Fruit fly (Drosophila melanogaster) whole organism, wandering third instar larva: ENCODE measurements around the gene Orct2.

ENCODE experiments used
- Abd-B ChIP-seq: fragments of >200 bp; optimal IDR thresholded peaks from 2 replicates; lab custom pipeline; 2017; ENCODE audit warnings: missing biosample characterization, missing genetic modification characterization
- CG32264 ChIP-seq: fragments of 200-800 bp; sonication (Bioruptor generic); optimal IDR thresholded peaks from 2 replicates; lab custom pipeline; 2016; ENCODE audit warnings: missing biosample characterization, missing genetic modification characterization
- CG9705 ChIP-seq: fragments of 200-800 bp; sonication (Bioruptor generic); optimal IDR thresholded peaks from 2 replicates; lab custom pipeline; 2018; ENCODE audit warnings: missing biosample characterization, mild to moderate bottlenecking, missing genetic modification characterization
- CrebA ChIP-seq: fragments of 200-800 bp; sonication (Bioruptor generic); optimal IDR thresholded peaks from 2 replicates; lab custom pipeline; 2016; ENCODE audit warnings: missing biosample characterization, mild to moderate bottlenecking, missing genetic modification characterization, borderline replicate concordance
- Dfd ChIP-seq: fragments of >200 bp; optimal IDR thresholded peaks from 2 replicates; lab custom pipeline; 2017; ENCODE audit warnings: missing biosample characterization, missing genetic modification characterization
- Dif ChIP-seq: fragments of 200-275, 200-300 bp; sonication (Bioruptor generic); optimal IDR thresholded peaks from 2 replicates; lab custom pipeline; 2018; ENCODE audit warnings: missing biosample characterization, missing genetic modification characterization; ENCODE audit not compliant: partially characterized antibody
- GATAd ChIP-seq: sonication (Bioruptor generic); optimal IDR thresholded peaks from 2 replicates; lab custom pipeline; 2016; ENCODE audit warnings: missing biosample characterization, missing genetic modification characterization
- HLH106 ChIP-seq: fragments of 200-800 bp; optimal IDR thresholded peaks from 3 replicates; lab custom pipeline; 2019; ENCODE audit warnings: missing biosample characterization, mild to moderate bottlenecking, missing genetic modification characterization, moderate library complexity
- Hnf4 ChIP-seq: fragments of 200-800 bp; sonication (Bioruptor generic); optimal IDR thresholded peaks from 2 replicates; lab custom pipeline; 2016; ENCODE audit warnings: missing biosample characterization, mild to moderate bottlenecking, missing genetic modification characterization
- Hr78 ChIP-seq: fragments of >200 bp; optimal IDR thresholded peaks from 2 replicates; lab custom pipeline; 2017; ENCODE audit warnings: missing biosample characterization, missing genetic modification characterization
- Hr83 ChIP-seq: fragments of 200-300 bp; sonication (Bioruptor generic); optimal IDR thresholded peaks from 2 replicates; lab custom pipeline; 2016; ENCODE audit warnings: missing biosample characterization, mild to moderate bottlenecking, missing genetic modification characterization, moderate library complexity; ENCODE audit not compliant: poor library complexity, severe bottlenecking
- Jra ChIP-seq: sonication (Bioruptor generic); optimal IDR thresholded peaks from 2 replicates; lab custom pipeline; 2016; ENCODE audit warnings: missing biosample characterization, missing genetic modification characterization
- Mio ChIP-seq: sonication (Bioruptor generic); optimal IDR thresholded peaks from 2 replicates; lab custom pipeline; 2016; ENCODE audit warnings: missing biosample characterization, missing genetic modification characterization
- Myc ChIP-seq: fragments of >200 bp; optimal IDR thresholded peaks from 2 replicates; lab custom pipeline; 2017
- N ChIP-seq: fragments of >200 bp; optimal IDR thresholded peaks from 2 replicates; lab custom pipeline; 2018; ENCODE audit warnings: missing biosample characterization, missing external identifiers, missing genetic modification characterization
- OdsH ChIP-seq: fragments of 200-800 bp; sonication (Bioruptor generic); optimal IDR thresholded peaks from 2 replicates; lab custom pipeline; 2016; ENCODE audit warnings: missing biosample characterization, mild to moderate bottlenecking, missing genetic modification characterization
- Rel ChIP-seq, 2 experiments: fragments of 200-800 bp; sonication (Bioruptor generic) in 1 of 2; optimal IDR thresholded peaks; 2 replicates in 1 of 2; 3 replicates in 1 of 2; lab custom pipeline; 2016 to 2019; ENCODE audit warnings: mild to moderate bottlenecking in 2 of 2, missing biosample characterization in 2 of 2, missing genetic modification characterization in 2 of 2, moderate library complexity in 1 of 2
- Sp1 ChIP-seq: fragments of 200-800 bp; sonication (Bioruptor generic); optimal IDR thresholded peaks from 3 replicates; lab custom pipeline; 2019; ENCODE audit warnings: missing biosample characterization, mild to moderate bottlenecking, missing genetic modification characterization, moderate library complexity
- Vsx2 ChIP-seq: fragments of 200-300, 225-300 bp; sonication (Bioruptor generic); optimal IDR thresholded peaks from 2 replicates; lab custom pipeline; 2018; ENCODE audit warnings: missing biosample characterization, missing genetic modification characterization; ENCODE audit not compliant: partially characterized antibody
- br ChIP-seq: fragments of 200-800 bp; sonication (Bioruptor generic); optimal IDR thresholded peaks from 2 replicates; lab custom pipeline; 2016; ENCODE audit warnings: missing biosample characterization, missing genetic modification characterization
- brk ChIP-seq: fragments of 200-800 bp; sonication (Bioruptor generic); optimal IDR thresholded peaks from 2 replicates; lab custom pipeline; 2016; ENCODE audit warnings: missing biosample characterization, mild to moderate bottlenecking, missing genetic modification characterization
- dl ChIP-seq, 2 experiments: fragments of 175-275, 200-275 bp in 1 of 2; fragments of 200-275 bp in 1 of 2; sonication (Bioruptor generic); optimal IDR thresholded peaks; lab custom pipeline; 2018; ENCODE audit warnings: mild to moderate bottlenecking in 2 of 2, missing biosample characterization in 2 of 2, missing genetic modification characterization in 2 of 2, moderate library complexity in 2 of 2; ENCODE audit not compliant: partially characterized antibody in 2 of 2, insufficient read depth in 1 of 2
- dmrt93B ChIP-seq: fragments of 200-800 bp; sonication (Bioruptor generic); optimal IDR thresholded peaks from 2 replicates; lab custom pipeline; 2018; ENCODE audit warnings: missing biosample characterization, mild to moderate bottlenecking, missing genetic modification characterization
- dsf ChIP-seq: sonication (Bioruptor generic); optimal IDR thresholded peaks from 2 replicates; lab custom pipeline; 2016; ENCODE audit warnings: missing biosample characterization, missing genetic modification characterization, borderline replicate concordance
- ey ChIP-seq: fragments of 200-800 bp; sonication (Bioruptor generic); optimal IDR thresholded peaks from 2 replicates; lab custom pipeline; 2016; ENCODE audit warnings: missing biosample characterization, missing genetic modification characterization
- foxo ChIP-seq, 2 experiments: fragments of 200-800 bp; sonication (Bioruptor generic); optimal IDR thresholded peaks; 2 replicates in 1 of 2; 3 replicates in 1 of 2; lab custom pipeline; 2016 to 2017; ENCODE audit warnings: missing biosample characterization in 2 of 2, missing genetic modification characterization in 2 of 2
- fru ChIP-seq: fragments of 200-800 bp; sonication (Bioruptor generic); optimal IDR thresholded peaks from 3 replicates; lab custom pipeline; 2016; ENCODE audit warnings: missing biosample characterization, mild to moderate bottlenecking, missing genetic modification characterization
- h ChIP-seq: fragments of 200-800 bp; sonication (Bioruptor generic); optimal IDR thresholded peaks from 3 replicates; lab custom pipeline; 2016; ENCODE audit warnings: missing biosample characterization, mild to moderate bottlenecking, missing genetic modification characterization
- jim ChIP-seq: fragments of 175-275, 200-325 bp; sonication (Bioruptor generic); optimal IDR thresholded peaks from 2 replicates; lab custom pipeline; 2016; ENCODE audit warnings: missing biosample characterization, mild to moderate bottlenecking, missing genetic modification characterization
- lola ChIP-seq: fragments of >200 bp; optimal IDR thresholded peaks from 2 replicates; lab custom pipeline; 2017; ENCODE audit warnings: missing biosample characterization, missing genetic modification characterization
- pan ChIP-seq: fragments of >200 bp; optimal IDR thresholded peaks from 2 replicates; lab custom pipeline; 2017
- psq ChIP-seq: fragments of 200-800 bp; sonication (Bioruptor generic); optimal IDR thresholded peaks from 3 replicates; lab custom pipeline; 2017; ENCODE audit warnings: missing biosample characterization, mild to moderate bottlenecking, missing genetic modification characterization, moderate library complexity
- rgr ChIP-seq: fragments of 200-800 bp; sonication (Bioruptor generic); optimal IDR thresholded peaks from 3 replicates; lab custom pipeline; 2016; ENCODE audit warnings: missing biosample characterization, mild to moderate bottlenecking, missing genetic modification characterization
- sage ChIP-seq: fragments of 200-800 bp; sonication (Bioruptor generic); optimal IDR thresholded peaks from 2 replicates; lab custom pipeline; 2016; ENCODE audit warnings: missing biosample characterization, mild to moderate bottlenecking, missing genetic modification characterization
- sv ChIP-seq: fragments of 200-800 bp; sonication (Bioruptor generic); optimal IDR thresholded peaks from 3 replicates; lab custom pipeline; 2016; ENCODE audit warnings: missing biosample characterization, missing genetic modification characterization
- tai ChIP-seq: sonication (Bioruptor generic); optimal IDR thresholded peaks from 2 replicates; lab custom pipeline; 2016; ENCODE audit warnings: missing biosample characterization, missing genetic modification characterization
- usp ChIP-seq: fragments of >200 bp; optimal IDR thresholded peaks from 2 replicates; lab custom pipeline; 2017; ENCODE audit warnings: missing biosample characterization, missing genetic modification characterization
- woc ChIP-seq: sonication (Bioruptor generic); optimal IDR thresholded peaks from 2 replicates; lab custom pipeline; 2016; ENCODE audit warnings: missing biosample characterization, mild to moderate bottlenecking, missing genetic modification characterization

The Orct2 gene

DNA sequence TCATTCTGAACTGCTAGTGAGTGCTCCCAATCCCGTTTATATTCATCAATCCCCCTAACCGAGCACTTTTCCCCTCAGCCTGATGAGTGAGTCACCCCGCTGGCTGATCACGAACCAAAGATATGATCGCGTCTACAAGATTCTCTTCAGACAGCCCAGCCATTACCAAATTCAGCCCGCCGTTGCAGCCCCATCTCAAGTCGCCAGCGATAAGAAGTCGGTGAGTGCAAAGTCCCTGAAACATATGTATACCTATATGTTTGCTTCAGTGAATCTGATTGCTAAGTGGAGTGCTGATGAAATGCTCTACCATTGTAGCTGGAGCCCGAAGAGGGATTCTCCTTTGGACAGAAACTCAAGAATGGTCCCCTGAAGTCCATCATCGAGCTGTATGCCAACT lies 14.3 kb downstream of the Orct2 start:
- no peak for TF ChIP-seq sv (GFP tag; lab: Kevin White, UChicago)
- peak; percentile 27 for TF ChIP-seq Hnf4
- TF ChIP-seq, all 38 proteins: peak for 1

DNA sequence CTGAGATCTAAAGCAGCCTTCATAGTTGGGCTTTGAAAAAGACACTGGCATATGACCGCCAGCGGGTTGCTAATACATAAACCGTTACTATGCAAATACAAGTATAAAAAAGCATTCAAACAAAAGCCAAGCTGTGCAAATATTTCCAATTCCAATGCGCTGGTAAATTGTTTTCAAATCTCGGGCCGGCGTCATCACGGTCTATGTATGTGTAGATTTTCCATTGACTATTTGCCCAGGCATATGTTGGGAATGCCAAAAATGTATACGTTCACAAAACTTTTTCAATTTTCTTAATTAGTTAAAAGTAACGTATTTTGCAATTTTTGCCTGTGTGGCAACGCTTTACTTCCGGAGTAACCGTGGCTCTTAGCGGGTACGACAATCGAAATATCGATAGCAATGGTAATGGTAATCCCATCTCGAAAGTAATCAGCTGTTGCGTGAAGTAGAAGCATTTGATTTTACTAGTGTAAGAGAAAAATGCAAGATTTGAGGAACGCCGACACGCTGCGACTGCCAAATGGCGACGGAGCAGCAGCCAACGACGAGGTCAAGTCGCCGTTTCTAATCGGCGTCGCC lies 17.0 kb downstream of the Orct2 start, which contains the start of the genes CG34290 and Uck:
Gene CG34290 (minus strand): TSS at position 51 of the 582 bp plus-strand sequence.
Gene Uck (plus strand): TSS at position 405 of the 582 bp plus-strand sequence.
- TF ChIP-seq Mio (no peak), dmrt93B (GFP tag; lab: Kevin White, UChicago) (peak; percentile 75), rgr (peak; percentile 88), HLH106 (tag; lab: Kevin White, UChicago) (peak; percentile 69), tai (no peak), sage (GFP tag; lab: Kevin White, UChicago) (peak; percentile 10), Dif (no peak), ey (GFP tag; lab: Kevin White, UChicago) (peak; percentile 25), Myc (lab: Kevin White, UChicago) (no peak), psq (GFP tag; lab: Kevin White, UChicago) (peak; percentile 5), lola (no peak), sv (GFP tag; lab: Kevin White, UChicago) (peak; percentile 54), dsf (GFP tag; lab: Kevin White, UChicago) (peak; percentile 2), dl (GFP tag; optimal IDR thresholded peaks at IDR 0.05; lab: Kevin White, UChicago; ENCODE audit: insufficient read depth in 1 of 2, partially characterized antibody in 2 of 2) (no peak), N (GFP tag; lab: Kevin White, UChicago) (no peak), foxo (GFP tag; optimal IDR thresholded peaks at IDR 0.05; lab: Kevin White, UChicago) (peak in 1 of 2 experiments; percentile 59), woc (no peak), Rel (GFP tag; optimal IDR thresholded peaks at IDR 0.05; lab: Kevin White, UChicago) (no peak), Rel (tag; optimal IDR thresholded peaks at IDR 0.05; lab: Kevin White, UChicago) (peak; percentile 65), Abd-B (GFP tag; lab: Kevin White, UChicago) (no peak), OdsH (peak; percentile 63), fru (GFP tag; lab: Kevin White, UChicago) (no peak), Vsx2 (GFP tag; lab: Kevin White, UChicago) (peak; percentile 98), br (GFP tag; lab: Kevin White, UChicago) (peak; percentile 77), Jra (GFP tag; lab: Kevin White, UChicago) (no peak), Dfd (no peak), jim (GFP tag; lab: Kevin White, UChicago) (no peak), GATAd (no peak), brk (GFP tag; lab: Kevin White, UChicago) (no peak), pan (lab: Kevin White, UChicago) (no peak), h (GFP tag; lab: Kevin White, UChicago) (peak; percentile 70), Hr83 (GFP tag; lab: Kevin White, UChicago) (peak; percentile 54), Hnf4 (peak; percentile 52), usp (GFP tag; lab: Kevin White, UChicago) (no peak), CrebA (no peak), CG9705 (peak; percentile 87), CG32264 (GFP tag; lab: Kevin White, UChicago) (no peak), Hr78 (no peak), Sp1 (GFP tag; lab: Kevin White, UChicago) (peak; percentile 72)

DNA sequence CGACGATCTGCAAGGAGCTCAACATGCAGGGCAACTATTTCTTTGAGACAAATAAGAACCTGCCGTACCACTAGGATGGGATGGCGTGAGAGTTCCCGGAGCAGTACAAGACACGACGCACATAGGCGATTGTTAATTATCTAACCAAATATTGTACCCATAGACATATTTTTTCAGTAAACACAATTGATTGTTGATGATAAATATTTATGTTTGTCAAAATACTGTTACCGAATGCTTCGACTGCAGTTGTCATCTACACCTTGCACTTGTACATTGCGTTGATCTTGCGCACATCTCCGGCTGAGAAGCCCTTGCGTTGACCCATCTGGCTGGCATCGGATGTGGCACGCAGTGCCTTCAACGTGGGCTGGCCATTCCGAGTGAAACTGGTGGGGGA lies 20.3 kb downstream of the Orct2 start:
- TF ChIP-seq fru (GFP tag; lab: Kevin White, UChicago) (no peak), Abd-B (GFP tag; lab: Kevin White, UChicago) (no peak), foxo (GFP tag; optimal IDR thresholded peaks at IDR 0.05; lab: Kevin White, UChicago) (no peak), sage (GFP tag; lab: Kevin White, UChicago) (no peak), Vsx2 (GFP tag; lab: Kevin White, UChicago) (no peak), Hnf4 (no peak), GATAd (no peak), psq (GFP tag; lab: Kevin White, UChicago) (no peak), CrebA (no peak), jim (GFP tag; lab: Kevin White, UChicago) (no peak), dsf (GFP tag; lab: Kevin White, UChicago) (no peak), OdsH (no peak), CG32264 (GFP tag; lab: Kevin White, UChicago) (no peak), tai (no peak)
- TF ChIP-seq, all 38 proteins: peak for 0
